Worm (Caenorhabditis elegans) whole organism, late embryonic: ENCODE data around the gene wht-4.

Experiments
- C08G9.2 ChIP-seq: sonication (generic microtip); optimal IDR thresholded peaks from 2 replicates; lab custom pipeline; 2016; ENCODE audit warnings: mild to moderate bottlenecking, missing genetic modification characterization, moderate library complexity, missing compliant biosample characterization
- F13H6.1 ChIP-seq: sonication (generic microtip); optimal IDR thresholded peaks from 2 replicates; lab custom pipeline; 2016; ENCODE audit warnings: missing genetic modification characterization, missing compliant biosample characterization
- K02D7.2 ChIP-seq: sonication (generic microtip); optimal IDR thresholded peaks from 2 replicates; lab custom pipeline; 2017; ENCODE audit warnings: mild to moderate bottlenecking, missing genetic modification characterization, missing compliant biosample characterization
- K09A11.1 ChIP-seq: sonication (generic microtip); optimal IDR thresholded peaks from 2 replicates; lab custom pipeline; 2017; ENCODE audit warnings: antibody characterized with exemption, mild to moderate bottlenecking, missing genetic modification characterization, missing compliant biosample characterization; ENCODE audit not compliant: insufficient read depth
- T23F11.4 ChIP-seq: fragments of 200-800 bp; sonication (Bioruptor generic); optimal IDR thresholded peaks from 2 replicates; lab custom pipeline; 2018; ENCODE audit warnings: mild to moderate bottlenecking, missing genetic modification characterization, missing compliant biosample characterization
- ahr-1 ChIP-seq: sonication (generic microtip); optimal IDR thresholded peaks from 2 replicates; lab custom pipeline; 2016; ENCODE audit warnings: missing genetic modification characterization, missing compliant biosample characterization
- ama-1 ChIP-seq: fragments of 150-350 bp; optimal IDR thresholded peaks from 2 replicates; lab custom pipeline; 2014
- ceh-18 ChIP-seq: sonication (generic microtip); optimal IDR thresholded peaks from 2 replicates; lab custom pipeline; 2016; ENCODE audit warnings: missing genetic modification characterization, missing compliant biosample characterization
- ceh-2 ChIP-seq: sonication (generic microtip); optimal IDR thresholded peaks from 2 replicates; lab custom pipeline; 2016; ENCODE audit warnings: missing genotype, missing genetic modification characterization, missing compliant biosample characterization
- ceh-30 ChIP-seq: fragments of 150-350 bp; optimal IDR thresholded peaks from 2 replicates; lab custom pipeline; 2014; ENCODE audit warnings: missing biosample characterization, missing genetic modification characterization
- ceh-31 ChIP-seq: sonication (generic microtip); optimal IDR thresholded peaks from 2 replicates; lab custom pipeline; 2016; ENCODE audit warnings: missing genetic modification characterization, missing compliant biosample characterization
- che-1 ChIP-seq: sonication (generic microtip); optimal IDR thresholded peaks from 2 replicates; lab custom pipeline; 2016; ENCODE audit warnings: mild to moderate bottlenecking, missing genetic modification characterization, missing compliant biosample characterization
- dmd-4 ChIP-seq: sonication (generic microtip); optimal IDR thresholded peaks from 2 replicates; lab custom pipeline; 2016; ENCODE audit warnings: borderline replicate concordance, missing genetic modification characterization, missing compliant biosample characterization
- elt-2 ChIP-seq: sonication (generic microtip); optimal IDR thresholded peaks from 2 replicates; lab custom pipeline; 2016; ENCODE audit warnings: missing genetic modification reagents, missing genetic modification characterization, missing compliant biosample characterization
- elt-4 ChIP-seq: sonication (generic microtip); optimal IDR thresholded peaks from 2 replicates; lab custom pipeline; 2016; ENCODE audit warnings: missing genetic modification characterization, missing compliant biosample characterization
- eyg-1 ChIP-seq: sonication (generic microtip); optimal IDR thresholded peaks from 2 replicates; lab custom pipeline; 2016; ENCODE audit warnings: missing genotype, missing genetic modification characterization, missing compliant biosample characterization
- gmeb-2 ChIP-seq: sonication (generic microtip); optimal IDR thresholded peaks from 2 replicates; lab custom pipeline; 2016; ENCODE audit warnings: missing genetic modification characterization, inconsistent platforms, missing compliant biosample characterization
- hlh-13 ChIP-seq: fragments of 200-800 bp; sonication (Bioruptor generic); optimal IDR thresholded peaks from 2 replicates; lab custom pipeline; 2018; ENCODE audit warnings: mild to moderate bottlenecking, missing genetic modification characterization, missing compliant biosample characterization
- hlh-15 ChIP-seq: sonication (generic microtip); optimal IDR thresholded peaks from 2 replicates; lab custom pipeline; 2016; ENCODE audit warnings: missing genetic modification characterization, missing compliant biosample characterization
- lin-11 ChIP-seq: fragments of 200-800 bp; sonication (Bioruptor generic); optimal IDR thresholded peaks from 2 replicates; lab custom pipeline; 2018; ENCODE audit warnings: mild to moderate bottlenecking, missing genetic modification characterization, missing compliant biosample characterization
- nfya-1 ChIP-seq: sonication (generic microtip); optimal IDR thresholded peaks from 2 replicates; lab custom pipeline; 2017; ENCODE audit warnings: missing genetic modification characterization, mild to moderate bottlenecking, missing compliant biosample characterization, antibody characterized with exemption, moderate library complexity
- nhr-11 ChIP-seq: fragments of 150-350 bp; optimal IDR thresholded peaks from 2 replicates; lab custom pipeline; 2014; ENCODE audit warnings: missing biosample characterization, missing genetic modification characterization
- odd-2 ChIP-seq: sonication (generic microtip); optimal IDR thresholded peaks from 2 replicates; lab custom pipeline; 2017; ENCODE audit warnings: antibody characterized with exemption, mild to moderate bottlenecking, missing genetic modification characterization, missing compliant biosample characterization
- pag-3 ChIP-seq: sonication (generic microtip); optimal IDR thresholded peaks from 2 replicates; lab custom pipeline; 2016; ENCODE audit warnings: missing compliant biosample characterization, missing genetic modification characterization, borderline replicate concordance
- pat-9 ChIP-seq: fragments of 200-800 bp; sonication (Bioruptor generic); optimal IDR thresholded peaks from 2 replicates; lab custom pipeline; 2018; ENCODE audit warnings: mild to moderate bottlenecking, missing genetic modification characterization, moderate library complexity, missing compliant biosample characterization
- pha-2 ChIP-seq: sonication (generic microtip); optimal IDR thresholded peaks from 2 replicates; lab custom pipeline; 2017; ENCODE audit warnings: mild to moderate bottlenecking, missing genetic modification characterization, missing compliant biosample characterization
- pha-4 ChIP-seq: fragments of 150-350 bp; optimal IDR thresholded peaks from 2 replicates; lab custom pipeline; 2018; ENCODE audit warnings: missing biosample characterization, missing genetic modification reagents, missing genetic modification characterization
- ref-2 ChIP-seq: sonication (generic microtip); optimal IDR thresholded peaks from 2 replicates; lab custom pipeline; 2016; ENCODE audit warnings: missing genetic modification characterization, missing compliant biosample characterization
- rnt-1 ChIP-seq: sonication (generic microtip); optimal IDR thresholded peaks from 2 replicates; lab custom pipeline; 2016; ENCODE audit warnings: missing genetic modification characterization, missing compliant biosample characterization
- sox-2 ChIP-seq: fragments of 200-800 bp; sonication (Bioruptor generic); IDR thresholded peaks from 2 replicates; pipeline ENCODE4 v1.3.6; 2022; ENCODE audit warnings: missing genetic modification reagents, missing genetic modification characterization, missing compliant biosample characterization
- ttx-3 ChIP-seq: sonication (generic microtip); optimal IDR thresholded peaks from 2 replicates; lab custom pipeline; 2016; ENCODE audit warnings: missing genetic modification reagents, missing genetic modification characterization, missing compliant biosample characterization
- unc-3 ChIP-seq, 2 experiments: fragments of 200-800 bp in 1 of 2; sonication (Bioruptor generic) in 1 of 2; sonication (generic microtip) in 1 of 2; conservative IDR thresholded peaks in 1 of 2; optimal IDR thresholded peaks in 1 of 2; 2 replicates each; pipeline versions ENCODE4 v1.3.6 to Lab custom; 2016 to 2022; ENCODE audit warnings: missing compliant biosample characterization in 2 of 2, missing genetic modification characterization in 2 of 2, missing genetic modification reagents in 1 of 2
- unc-42 ChIP-seq: sonication (generic microtip); optimal IDR thresholded peaks from 2 replicates; lab custom pipeline; 2016; ENCODE audit warnings: missing genotype, missing genetic modification characterization, missing compliant biosample characterization
- unc-55 ChIP-seq: sonication (generic microtip); optimal IDR thresholded peaks from 2 replicates; lab custom pipeline; 2017; ENCODE audit warnings: missing biosample characterization, missing genetic modification reagents, missing genetic modification characterization
- unc-86 ChIP-seq: sonication (generic microtip); optimal IDR thresholded peaks from 2 replicates; lab custom pipeline; 2016; ENCODE audit warnings: missing genetic modification characterization, missing compliant biosample characterization
- zip-5 ChIP-seq: sonication (generic microtip); optimal IDR thresholded peaks from 2 replicates; lab custom pipeline; 2016; ENCODE audit warnings: missing genetic modification characterization, missing compliant biosample characterization
- ztf-16 ChIP-seq: sonication (generic microtip); optimal IDR thresholded peaks from 2 replicates; lab custom pipeline; 2017; ENCODE audit warnings: missing genetic modification characterization, missing compliant biosample characterization

The wht-4 gene

ce11 chrII:3250195-3250594, 28.5 kb upstream of the wht-4 start:
- no peak for TF ChIP-seq unc-55
- no peak for TF ChIP-seq unc-86 (tag; lab: Kevin White, UChicago)
- TF ChIP-seq pha-2 (tag; lab: Kevin White, UChicago), result no peak
- no peak for TF ChIP-seq rnt-1 (tag; lab: Kevin White, UChicago)
- no peak for TF ChIP-seq nfya-1
- TF ChIP-seq elt-4 (tag; lab: Kevin White, UChicago), result no peak
- TF ChIP-seq pha-4, result no peak
- TF ChIP-seq ceh-18, result no peak

- TF ChIP-seq pag-3 (tag; lab: Kevin White, UChicago) (no peak), ahr-1 (tag; lab: Kevin White, UChicago) (no peak), odd-2 (tag; lab: Kevin White, UChicago) (no peak)
These were observed 27.0 kb upstream of the wht-4 start for ce11 chrII:3251782-3252181.

DNA sequence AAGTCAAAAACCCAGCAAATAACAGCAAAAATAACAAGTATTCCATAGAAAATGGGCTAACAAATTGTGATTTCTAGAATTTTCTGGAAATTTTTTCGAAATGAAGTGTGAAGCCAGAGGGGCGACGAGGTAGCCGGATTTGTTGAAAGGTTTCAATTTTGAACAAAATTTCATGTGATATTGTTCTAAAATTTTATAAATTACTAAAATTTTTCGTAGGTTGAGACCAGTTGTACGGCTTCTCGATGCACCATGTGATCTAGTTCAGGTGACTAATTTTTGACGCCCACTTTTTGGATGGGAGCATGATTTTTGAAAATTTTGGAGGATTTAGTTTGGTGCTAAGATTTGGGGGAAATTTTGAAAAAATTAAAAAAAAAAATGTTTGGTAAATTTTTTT, 19.5 kb upstream of the wht-4 start, which contains the start of gene gcy-19:
gcy-19 (minus strand) TSS at position 101 of the 400 bp plus-strand sequence.
- TF ChIP-seq ama-1 (no peak), lin-11 (tag; lab: Kevin White, UChicago) (no peak), che-1 (tag; lab: Kevin White, UChicago) (no peak), zip-5 (no peak), T23F11.4 (GFP tag; lab: Kevin White, UChicago) (no peak), ceh-30 (no peak), elt-2 (tag; lab: Kevin White, UChicago) (no peak)

DNA sequence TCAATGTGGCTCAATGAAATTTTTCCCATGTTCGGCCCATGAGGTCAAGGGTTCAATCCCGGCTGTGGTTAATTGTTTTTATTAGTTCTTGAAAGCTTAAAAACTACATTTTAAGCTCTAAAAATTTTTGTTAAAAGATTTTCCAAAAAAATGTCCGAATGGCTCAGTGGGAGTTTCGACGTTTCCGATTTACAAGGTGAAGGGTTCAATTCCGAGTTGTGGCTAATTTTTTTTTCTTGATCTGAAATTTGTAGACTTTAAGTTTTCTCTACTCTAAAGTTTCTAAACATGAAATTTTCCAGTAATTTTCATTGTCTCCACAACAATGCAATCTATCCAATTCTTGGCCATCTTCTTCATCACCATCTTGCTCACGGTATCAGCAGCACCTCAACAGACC, 16.2 kb upstream of the wht-4 start, which contains the start of gene F02E11.2:
F02E11.2 (plus strand) TSS at position 301 of the 400 bp plus-strand sequence.
- TF ChIP-seq hlh-13 (GFP tag; lab: Kevin White, UChicago), result no peak
- no peak for TF ChIP-seq C08G9.2 (tag; lab: Kevin White, UChicago)
- TF ChIP-seq unc-42 (tag; lab: Kevin White, UChicago), result no peak
- TF ChIP-seq pat-9 (tag; lab: Kevin White, UChicago), result no peak
- TF ChIP-seq F13H6.1 (tag; lab: Kevin White, UChicago), result no peak
- no peak for TF ChIP-seq ceh-31
- TF ChIP-seq unc-3 (GFP tag; conservative IDR thresholded peaks at IDR 0.05; lab: Robert Waterston, UW), result no peak
- no peak for TF ChIP-seq unc-3 (tag; optimal IDR thresholded peaks at IDR 0.05; lab: Kevin White, UChicago)
- TF ChIP-seq nfya-1, result no peak
- no peak for TF ChIP-seq eyg-1 (tag; lab: Kevin White, UChicago)
- no peak for TF ChIP-seq ceh-30
- no peak for TF ChIP-seq sox-2
- TF ChIP-seq ztf-16 (tag; lab: Kevin White, UChicago), result no peak
- TF ChIP-seq dmd-4 (tag; lab: Kevin White, UChicago), result no peak
- TF ChIP-seq T23F11.4 (GFP tag; lab: Kevin White, UChicago), result no peak
- no peak for TF ChIP-seq ceh-2 (tag; lab: Kevin White, UChicago)
- no peak for TF ChIP-seq hlh-15 (tag; lab: Kevin White, UChicago)
- no peak for TF ChIP-seq zip-5
- no peak for TF ChIP-seq ref-2 (tag; lab: Kevin White, UChicago)
- no peak for TF ChIP-seq gmeb-2
- no peak for TF ChIP-seq K09A11.1

DNA sequence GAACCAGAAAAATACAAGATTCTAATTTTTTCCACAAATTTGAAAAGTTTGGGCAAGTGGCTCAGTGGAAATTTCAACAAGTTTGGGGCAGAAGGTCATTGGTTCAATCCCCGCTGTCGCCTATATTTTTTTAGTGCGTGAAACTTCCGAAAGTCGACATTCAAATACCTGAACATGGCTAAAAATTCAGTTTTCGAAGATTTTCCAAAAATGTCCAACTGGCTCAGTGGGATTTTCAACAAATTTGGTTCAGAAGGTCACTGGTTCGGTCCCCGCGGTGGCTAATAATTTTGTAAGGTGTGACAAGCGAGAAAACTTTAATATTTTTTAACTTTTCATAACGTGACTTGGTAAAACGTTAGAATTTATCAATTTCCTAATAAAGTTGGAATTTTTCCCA, 14.0 kb upstream of the wht-4 start:
- TF ChIP-seq K09A11.1, result no peak
- TF ChIP-seq K02D7.2 (tag; lab: Kevin White, UChicago), result no peak
- TF ChIP-seq nhr-11 (tag; lab: Kevin White, UChicago), result no peak
- no peak for TF ChIP-seq ref-2 (tag; lab: Kevin White, UChicago)
- TF ChIP-seq T23F11.4 (GFP tag; lab: Kevin White, UChicago), result no peak
- no peak for TF ChIP-seq ttx-3
- TF ChIP-seq ahr-1 (tag; lab: Kevin White, UChicago), result no peak
- TF ChIP-seq F13H6.1 (tag; lab: Kevin White, UChicago), result no peak
- TF ChIP-seq unc-86 (tag; lab: Kevin White, UChicago), result no peak
- TF ChIP-seq che-1 (tag; lab: Kevin White, UChicago), result no peak
